Fruit fly (Drosophila melanogaster) whole organism, embryonic: Measurements from ENCODE around the gene Orct2.

ENCODE experiments used
- ATbp ChIP-seq: fragments of 200-800 bp; sonication (Bioruptor generic); optimal IDR thresholded peaks from 2 replicates; lab custom pipeline; 2017; ENCODE audit warnings: missing biosample characterization, mild to moderate bottlenecking, missing genetic modification characterization, missing genetic modification reagents
- Awh ChIP-seq: fragments of 200-800 bp; sonication (Bioruptor generic); IDR thresholded peaks from 2 replicates; pipeline ENCODE4, ENCODE4 v1.3.6; 2022; ENCODE audit warnings: missing biosample characterization, missing genetic modification characterization
- Blimp-1 ChIP-seq: fragments of 200-800 bp; sonication (Bioruptor generic); optimal IDR thresholded peaks from 3 replicates; lab custom pipeline; 2018; ENCODE audit warnings: missing biosample characterization, missing genetic modification characterization, mild to moderate bottlenecking, moderate library complexity, missing genetic modification reagents
- CG10267 ChIP-seq: fragments of 200-800 bp; sonication (Bioruptor generic); optimal IDR thresholded peaks from 2 replicates; lab custom pipeline; 2018; ENCODE audit warnings: missing biosample characterization, mild to moderate bottlenecking, missing genetic modification characterization, moderate library complexity
- CG10431 ChIP-seq: fragments of 200-800 bp; sonication (Bioruptor generic); optimal IDR thresholded peaks from 3 replicates; lab custom pipeline; 2018; ENCODE audit warnings: missing biosample characterization, mild to moderate bottlenecking, missing genetic modification characterization
- CG11456 ChIP-seq: fragments of 200-800 bp; sonication (Bioruptor generic); IDR thresholded peaks from 3 replicates; pipeline ENCODE4 v1.3.6; 2022; ENCODE audit warnings: missing biosample characterization, missing genetic modification characterization
- CG11504 ChIP-seq: fragments of 200-800 bp; sonication (Bioruptor generic); optimal IDR thresholded peaks from 3 replicates; lab custom pipeline; 2019; ENCODE audit warnings: missing biosample characterization, mild to moderate bottlenecking, missing genetic modification characterization, moderate library complexity
- CG12071 ChIP-seq: fragments of 200-800 bp; sonication (Bioruptor generic); optimal IDR thresholded peaks from 3 replicates; lab custom pipeline; 2018; ENCODE audit warnings: missing biosample characterization, mild to moderate bottlenecking, missing genetic modification characterization
- CG13424 ChIP-seq: fragments of 200-800 bp; sonication (Bioruptor generic); optimal IDR thresholded peaks from 2 replicates; lab custom pipeline; 2019; ENCODE audit warnings: missing biosample characterization, mild to moderate bottlenecking, missing genetic modification characterization, moderate library complexity
- CG1603 ChIP-seq: fragments of 200-800 bp; sonication (Bioruptor generic); optimal IDR thresholded peaks from 2 replicates; lab custom pipeline; 2019; ENCODE audit warnings: missing biosample characterization, mild to moderate bottlenecking, missing genetic modification characterization, moderate library complexity
- CG17186 ChIP-seq: fragments of 200-800 bp; sonication (Bioruptor generic); optimal IDR thresholded peaks from 3 replicates; lab custom pipeline; 2017; ENCODE audit warnings: missing biosample characterization, missing genetic modification reagents, missing genetic modification characterization
- CG17361 ChIP-seq: fragments of 200-800 bp; sonication (Bioruptor generic); IDR thresholded peaks from 3 replicates; pipeline ENCODE4 v1.3.6; 2022; ENCODE audit warnings: missing biosample characterization, missing genetic modification characterization
- CG17568 ChIP-seq: fragments of 200-800 bp; sonication (Bioruptor generic); optimal IDR thresholded peaks from 2 replicates; lab custom pipeline; 2018; ENCODE audit warnings: missing biosample characterization, mild to moderate bottlenecking, missing genetic modification characterization, moderate library complexity
- CG17829 ChIP-seq: fragments of 200-800 bp; optimal IDR thresholded peaks from 2 replicates; lab custom pipeline; 2019; ENCODE audit warnings: missing biosample characterization, mild to moderate bottlenecking, missing genetic modification characterization, moderate library complexity
- CG18476 ChIP-seq: fragments of 200-800 bp; sonication (Bioruptor generic); optimal IDR thresholded peaks from 2 replicates; lab custom pipeline; 2016; ENCODE audit warnings: missing biosample characterization, mild to moderate bottlenecking, missing genetic modification characterization
- CG2712 ChIP-seq: fragments of 200-800 bp; optimal IDR thresholded peaks from 3 replicates; lab custom pipeline; 2019; ENCODE audit warnings: missing biosample characterization, mild to moderate bottlenecking, missing genetic modification characterization, moderate library complexity
- CG2875 ChIP-seq: fragments of 200-800 bp; sonication (Bioruptor generic); optimal IDR thresholded peaks from 2 replicates; lab custom pipeline; 2017; ENCODE audit warnings: missing biosample characterization, mild to moderate bottlenecking, missing genetic modification characterization, missing genetic modification reagents
- CG31365 ChIP-seq: fragments of 200-800 bp; sonication (Bioruptor generic); optimal IDR thresholded peaks from 2 replicates; lab custom pipeline; 2018; ENCODE audit warnings: missing biosample characterization, mild to moderate bottlenecking, missing genetic modification characterization
- CG5180 ChIP-seq: fragments of 200-800 bp; sonication (Bioruptor generic); optimal IDR thresholded peaks from 3 replicates; lab custom pipeline; 2017; ENCODE audit warnings: missing biosample characterization, missing genetic modification characterization, mild to moderate bottlenecking, moderate library complexity, missing genetic modification reagents
- CG7271 ChIP-seq: fragments of 200-800 bp; sonication (Bioruptor generic); optimal IDR thresholded peaks from 2 replicates; lab custom pipeline; 2018; ENCODE audit warnings: missing biosample characterization, mild to moderate bottlenecking, missing genetic modification characterization, moderate library complexity
- CG9797 ChIP-seq: fragments of 200-800 bp; sonication (Bioruptor generic); optimal IDR thresholded peaks from 3 replicates; lab custom pipeline; 2018; ENCODE audit warnings: missing biosample characterization, mild to moderate bottlenecking, missing genetic modification characterization
- CrebB ChIP-seq: fragments of 200-800 bp; sonication (Bioruptor generic); optimal IDR thresholded peaks from 3 replicates; lab custom pipeline; 2018; ENCODE audit warnings: missing biosample characterization, mild to moderate bottlenecking, missing genetic modification characterization
- Ets65A ChIP-seq: fragments of 200-800 bp; sonication (Bioruptor generic); peaks from one replicate; lab custom pipeline; 2016; ENCODE audit warnings: missing biosample characterization, missing genetic modification characterization
- HLHmδ ChIP-seq: fragments of 200-800 bp; sonication (Bioruptor generic); optimal IDR thresholded peaks from 2 replicates; lab custom pipeline; 2018; ENCODE audit warnings: missing biosample characterization, mild to moderate bottlenecking, missing genetic modification characterization, moderate library complexity
- Nf-YB ChIP-seq: fragments of 200-800 bp; sonication (Bioruptor generic); optimal IDR thresholded peaks from 3 replicates; lab custom pipeline; 2019; ENCODE audit warnings: missing biosample characterization, mild to moderate bottlenecking, missing genetic modification characterization, moderate library complexity
- Opbp ChIP-seq: fragments of 200-800 bp; sonication (Bioruptor generic); IDR thresholded peaks from 3 replicates; pipeline ENCODE4 v1.3.6; 2022; ENCODE audit warnings: missing biosample characterization, missing genetic modification characterization; ENCODE audit not compliant: partially characterized antibody
- Sox100B ChIP-seq: fragments of 200-800 bp; sonication (Bioruptor generic); optimal IDR thresholded peaks from 3 replicates; lab custom pipeline; 2018; ENCODE audit warnings: missing biosample characterization, mild to moderate bottlenecking, missing genetic modification characterization
- Sry-β ChIP-seq: fragments of 200-800 bp; sonication (Bioruptor generic); optimal IDR thresholded peaks from 2 replicates; lab custom pipeline; 2018; ENCODE audit warnings: missing biosample characterization, mild to moderate bottlenecking, missing genetic modification characterization, moderate library complexity
- Vsx1 ChIP-seq: fragments of 200-800 bp; sonication (Bioruptor generic); optimal IDR thresholded peaks from 2 replicates; lab custom pipeline; 2017; ENCODE audit warnings: missing biosample characterization, mild to moderate bottlenecking, missing genetic modification characterization, missing genetic modification reagents
- ash1 ChIP-seq: fragments of 200-800 bp; sonication (Bioruptor generic); optimal IDR thresholded peaks from 2 replicates; lab custom pipeline; 2018; ENCODE audit warnings: missing biosample characterization, mild to moderate bottlenecking, missing genetic modification characterization
- bsh ChIP-seq, 2 experiments: fragments of 200-800 bp; sonication (Bioruptor generic); optimal IDR thresholded peaks; 2 replicates each; lab custom pipeline; 2017 to 2018; ENCODE audit warnings: mild to moderate bottlenecking in 2 of 2, missing biosample characterization in 2 of 2, missing genetic modification characterization in 2 of 2, moderate library complexity in 1 of 2
- dmrt99B ChIP-seq: fragments of 200-800 bp; sonication (Bioruptor generic); optimal IDR thresholded peaks from 2 replicates; lab custom pipeline; 2018; ENCODE audit warnings: missing biosample characterization, mild to moderate bottlenecking, missing genetic modification characterization, moderate library complexity
- gsb-n ChIP-seq: fragments of 200-800 bp; sonication (Bioruptor generic); optimal IDR thresholded peaks from 3 replicates; lab custom pipeline; 2018; ENCODE audit warnings: missing biosample characterization, mild to moderate bottlenecking, missing genetic modification characterization
- ham ChIP-seq: fragments of 200-800 bp; sonication (Bioruptor generic); IDR thresholded peaks from 2 replicates; pipeline ENCODE4 v1.3.6; 2022; ENCODE audit warnings: missing biosample characterization, missing genetic modification characterization
- kni ChIP-seq: fragments of 200-800 bp; sonication (Bioruptor generic); optimal IDR thresholded peaks from 3 replicates; lab custom pipeline; 2017; ENCODE audit warnings: mild to moderate bottlenecking, missing biosample characterization, missing genetic modification reagents, missing genetic modification characterization
- mld ChIP-seq: fragments of 200-800 bp; sonication (Bioruptor generic); IDR thresholded peaks from 3 replicates; pipeline ENCODE4 v1.3.6; 2022; ENCODE audit warnings: missing biosample characterization, missing genetic modification characterization; ENCODE audit not compliant: partially characterized antibody
- nau ChIP-seq: fragments of 200-800 bp; sonication (Bioruptor generic); optimal IDR thresholded peaks from 3 replicates; lab custom pipeline; 2017; ENCODE audit warnings: missing biosample characterization, mild to moderate bottlenecking, missing genetic modification characterization, missing genetic modification reagents
- oc ChIP-seq: fragments of 200-800 bp; sonication (Bioruptor generic); optimal IDR thresholded peaks from 2 replicates; lab custom pipeline; 2018; ENCODE audit warnings: missing biosample characterization, mild to moderate bottlenecking, missing genetic modification characterization, moderate library complexity
- odd ChIP-seq: fragments of 200-800 bp; sonication (Bioruptor generic); optimal IDR thresholded peaks from 2 replicates; lab custom pipeline; 2017; ENCODE audit warnings: missing biosample characterization, mild to moderate bottlenecking, missing genetic modification characterization
- pfk ChIP-seq: fragments of 200-800 bp; sonication (Bioruptor generic); optimal IDR thresholded peaks from 2 replicates; lab custom pipeline; 2018; ENCODE audit warnings: missing biosample characterization, mild to moderate bottlenecking, missing genetic modification characterization, moderate library complexity
- sc ChIP-seq, 3 experiments: fragments of >200 bp in 2 of 3; fragments of 200-800 bp in 1 of 3; sonication (Bioruptor generic) in 1 of 3; optimal IDR thresholded peaks; 2 replicates in 2 of 3; 3 replicates in 1 of 3; lab custom pipeline; 2017; ENCODE audit warnings: mild to moderate bottlenecking in 1 of 3, missing biosample characterization in 1 of 3, missing genetic modification characterization in 1 of 3, missing genetic modification reagents in 1 of 3
- toy ChIP-seq: fragments of 200-800 bp; sonication (Bioruptor generic); IDR thresholded peaks from 2 replicates; pipeline ENCODE4 v1.3.6; 2022; ENCODE audit warnings: missing biosample characterization, missing genetic modification characterization
- trem ChIP-seq: fragments of 200-800 bp; optimal IDR thresholded peaks from 3 replicates; lab custom pipeline; 2019; ENCODE audit warnings: missing biosample characterization, mild to moderate bottlenecking, missing genetic modification characterization, moderate library complexity
- tx ChIP-seq: fragments of 200-800 bp; sonication (Bioruptor generic); optimal IDR thresholded peaks from 2 replicates; lab custom pipeline; 2016; ENCODE audit warnings: missing biosample characterization, missing genetic modification characterization
- wek ChIP-seq: fragments of 200-800 bp; sonication (Bioruptor generic); optimal IDR thresholded peaks from 3 replicates; lab custom pipeline; 2018; ENCODE audit warnings: missing biosample characterization, mild to moderate bottlenecking, missing genetic modification characterization, moderate library complexity

Orct2 gene

DNA sequence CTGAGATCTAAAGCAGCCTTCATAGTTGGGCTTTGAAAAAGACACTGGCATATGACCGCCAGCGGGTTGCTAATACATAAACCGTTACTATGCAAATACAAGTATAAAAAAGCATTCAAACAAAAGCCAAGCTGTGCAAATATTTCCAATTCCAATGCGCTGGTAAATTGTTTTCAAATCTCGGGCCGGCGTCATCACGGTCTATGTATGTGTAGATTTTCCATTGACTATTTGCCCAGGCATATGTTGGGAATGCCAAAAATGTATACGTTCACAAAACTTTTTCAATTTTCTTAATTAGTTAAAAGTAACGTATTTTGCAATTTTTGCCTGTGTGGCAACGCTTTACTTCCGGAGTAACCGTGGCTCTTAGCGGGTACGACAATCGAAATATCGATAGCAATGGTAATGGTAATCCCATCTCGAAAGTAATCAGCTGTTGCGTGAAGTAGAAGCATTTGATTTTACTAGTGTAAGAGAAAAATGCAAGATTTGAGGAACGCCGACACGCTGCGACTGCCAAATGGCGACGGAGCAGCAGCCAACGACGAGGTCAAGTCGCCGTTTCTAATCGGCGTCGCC, 17.0 kb downstream of the Orct2 start, which contains the start of the genes CG34290 and Uck (continued):
- TF ChIP-seq ash1 (GFP tag; lab: Kevin White, UChicago) (peak; percentile 83), wek (GFP tag; lab: Kevin White, UChicago) (peak; percentile 81)

dm6 chr3R:24293171-24293570, 20.3 kb downstream of the Orct2 start:
- peak; percentile 23 for TF ChIP-seq CG17186 (GFP tag; lab: Kevin White, UChicago)
- TF ChIP-seq CG7271 (tag; lab: Kevin White, UChicago), result peak; percentile 34
- 0 out of 2 replicates have a peak, but pooled peaks have one; percentile 28 for TF ChIP-seq Awh (GFP tag; lab: Robert Waterston, UW)
- peak; percentile 15 for TF ChIP-seq CG11504 (tag; lab: Kevin White, UChicago)
- TF ChIP-seq Opbp (GFP tag; lab: Robert Waterston, UW), result no peak
- TF ChIP-seq CG10267 (tag; lab: Kevin White, UChicago), result peak; percentile 30
- no peak for TF ChIP-seq ham (GFP tag; lab: Robert Waterston, UW)
- peak; percentile 48 for TF ChIP-seq CG31365 (tag; lab: Kevin White, UChicago)
- TF ChIP-seq mld (GFP tag; lab: Robert Waterston, UW), result no peak
- TF ChIP-seq bsh (GFP tag; optimal IDR thresholded peaks at IDR 0.05; lab: Kevin White, UChicago), result peak in 1 of 2 experiments; percentile 84
- peak; percentile 54 for TF ChIP-seq Sox100B (GFP tag; lab: Kevin White, UChicago)
- TF ChIP-seq CG17568, result peak; percentile 27
- peak; percentile 48 for TF ChIP-seq gsb-n
- peak; percentile 61 for TF ChIP-seq Ets65A (GFP tag; lab: Kevin White, UChicago)
- 0 out of 3 replicates have a peak, but pooled peaks have one; percentile 18 for TF ChIP-seq CG11456 (GFP tag; lab: Robert Waterston, UW)
- TF ChIP-seq oc (tag; lab: Kevin White, UChicago), result peak; percentile 23
- no peak for TF ChIP-seq sc (optimal IDR thresholded peaks at IDR 0.05; lab: Kevin White, UChicago)
- TF ChIP-seq sc (GFP tag; optimal IDR thresholded peaks at IDR 0.05; lab: Kevin White, UChicago), result peak; percentile 10
- peak; percentile 11 for TF ChIP-seq dmrt99B
- peak; percentile 22 for TF ChIP-seq nau
- peak; percentile 71 for TF ChIP-seq Blimp-1 (GFP tag; lab: Kevin White, UChicago)
- TF ChIP-seq ATbp (GFP tag; lab: Kevin White, UChicago), result peak; percentile 76
- peak; percentile 37 for TF ChIP-seq odd (GFP tag; lab: Kevin White, UChicago)
- TF ChIP-seq CG13424 (tag; lab: Kevin White, UChicago), result peak; percentile 28
- TF ChIP-seq tx (GFP tag; lab: Kevin White, UChicago), result no peak
- TF ChIP-seq toy (GFP tag; lab: Robert Waterston, UW), result no peak
- TF ChIP-seq pfk, result no peak
- TF ChIP-seq CG1603, result peak; percentile 72
- peak; percentile 15 for TF ChIP-seq CG9797
- TF ChIP-seq CG18476 (GFP tag; lab: Kevin White, UChicago), result no peak
- TF ChIP-seq CG12071 (GFP tag; lab: Kevin White, UChicago), result peak; percentile 47
- peak; percentile 50 for TF ChIP-seq trem (tag; lab: Kevin White, UChicago)
- 0 out of 3 replicates have a peak, but pooled peaks have one; percentile 13 for TF ChIP-seq CG17361 (GFP tag; lab: Robert Waterston, UW)
- TF ChIP-seq Nf-YB (GFP tag; lab: Kevin White, UChicago), result peak; percentile 18
- peak; percentile 62 for TF ChIP-seq CG10431 (GFP tag; lab: Kevin White, UChicago)
- TF ChIP-seq CrebB (tag; lab: Kevin White, UChicago), result no peak
- peak; percentile 52 for TF ChIP-seq HLHmδ (GFP tag; lab: Kevin White, UChicago)
- peak; percentile 42 for TF ChIP-seq CG5180
- peak; percentile 24 for TF ChIP-seq CG17829 (tag; lab: Kevin White, UChicago)
- TF ChIP-seq kni (GFP tag; lab: Kevin White, UChicago), result peak; percentile 77
- peak; percentile 54 for TF ChIP-seq CG2712 (tag; lab: Kevin White, UChicago)
- peak; percentile 62 for TF ChIP-seq CG2875 (GFP tag; lab: Kevin White, UChicago)
- TF ChIP-seq Sry-β (GFP tag; lab: Kevin White, UChicago), result peak; percentile 35
- TF ChIP-seq Vsx1, result peak; percentile 30
